Worm (Caenorhabditis elegans) whole organism, L4 larva: Measurements from ENCODE around the gene Y27F2A.10.

Experiments used
- ama-1 ChIP-seq: fragments of 150-350 bp; optimal IDR thresholded peaks from 2 replicates; lab custom pipeline; 2014; ENCODE audit warnings: inconsistent platforms, mixed read lengths
- ceh-44 ChIP-seq: fragments of 200-800 bp; sonication (Bioruptor generic); IDR thresholded peaks from 2 replicates; pipeline ENCODE4 v1.3.6; 2022; ENCODE audit warnings: missing genetic modification reagents, missing genetic modification characterization, missing compliant biosample characterization
- lin-13 ChIP-seq: fragments of 150-350 bp; optimal IDR thresholded peaks from 2 replicates; lab custom pipeline; 2014; ENCODE audit warnings: missing biosample characterization, missing genetic modification reagents, missing genetic modification characterization
- lin-39 ChIP-seq: fragments of 150-350 bp; optimal IDR thresholded peaks from 2 replicates; lab custom pipeline; 2014; ENCODE audit warnings: missing biosample characterization, missing genetic modification reagents, missing genetic modification characterization

ce11 chrII:3208679-3209078 lies 36.6 kb upstream of the Y27F2A.10 start, which contains the start of gene sdz-35:
- TF ChIP-seq lin-13 (GFP tag; lab: Kevin White, UChicago) (no peak), ceh-44 (no peak), ama-1 (lab: Kevin White, UChicago) (no peak), lin-39 (no peak)
